Fruit fly (Drosophila melanogaster) S2 (cell line): ENCODE measurements around the gene Gyc76C.

Experiments
- CG8478 ChIP-seq: fragments of >200 bp; optimal IDR thresholded peaks from 2 replicates; lab custom pipeline; 2018
- CTCF ChIP-seq, 2 experiments: fragments of >200 bp; optimal IDR thresholded peaks; 2 replicates each; lab custom pipeline; 2018

- TF ChIP-seq CG8478 (lab: Kevin White, UChicago) (no peak), CTCF (optimal IDR thresholded peaks at IDR 0.05; lab: Kevin White, UChicago) (no peak)
Observed at dm6 chr3L:19787632-19788031, 5.7 kb downstream of the Gyc76C start.
